Worm (Caenorhabditis elegans) whole organism, young adult: Measurements from ENCODE around the gene srg-15.

ENCODE experiments used
- B0261.1 ChIP-seq: sonication (generic microtip); optimal IDR thresholded peaks from 2 replicates; lab custom pipeline; 2016; ENCODE audit warnings: mild to moderate bottlenecking, missing genetic modification characterization, moderate library complexity, missing compliant biosample characterization
- B0336.3 ChIP-seq: fragments of 200-800 bp; sonication (Bioruptor generic); IDR thresholded peaks from 2 replicates; pipeline ENCODE4 v1.3.6; 2022; ENCODE audit warnings: missing genetic modification characterization, missing compliant biosample characterization
- D2030.7 ChIP-seq: fragments of 200-800 bp; sonication (Bioruptor generic); IDR thresholded peaks from 2 replicates; pipeline ENCODE4 v1.3.6; 2022; ENCODE audit warnings: missing genetic modification reagents, missing genetic modification characterization, missing compliant biosample characterization
- F10E7.11 ChIP-seq: sonication (generic microtip); optimal IDR thresholded peaks from 2 replicates; lab custom pipeline; 2017; ENCODE audit warnings: mild to moderate bottlenecking, missing genetic modification characterization, moderate library complexity, missing compliant biosample characterization
- F22D6.2 ChIP-seq: sonication (generic microtip); optimal IDR thresholded peaks from 2 replicates; lab custom pipeline; 2016; ENCODE audit warnings: mild to moderate bottlenecking, missing genetic modification characterization, missing compliant biosample characterization
- F23B12.7 ChIP-seq: sonication (generic microtip); optimal IDR thresholded peaks from 2 replicates; lab custom pipeline; 2017; ENCODE audit warnings: missing genetic modification characterization, mild to moderate bottlenecking, missing compliant biosample characterization, antibody characterized with exemption, moderate library complexity; ENCODE audit not compliant: insufficient read depth
- F33H1.4 ChIP-seq: fragments of 200-800 bp; sonication (Bioruptor generic); IDR thresholded peaks from 2 replicates; pipeline ENCODE4 v1.3.6; 2022; ENCODE audit warnings: missing genetic modification reagents, missing genetic modification characterization, missing compliant biosample characterization
- F37B4.10 ChIP-seq: fragments of 200-800 bp; sonication (Bioruptor generic); IDR thresholded peaks from 2 replicates; pipeline ENCODE4 v1.3.6; 2022; ENCODE audit warnings: missing genetic modification characterization, missing compliant biosample characterization
- F49E8.2 ChIP-seq: sonication (generic microtip); optimal IDR thresholded peaks from 3 replicates; lab custom pipeline; 2017; ENCODE audit warnings: missing genetic modification characterization, mild to moderate bottlenecking, missing compliant biosample characterization, antibody characterized with exemption, moderate library complexity; ENCODE audit not compliant: insufficient read depth
- K11D2.4 ChIP-seq: fragments of 200-800 bp; sonication (Bioruptor generic); IDR thresholded peaks from 2 replicates; pipeline ENCODE4 v1.3.6; 2022; ENCODE audit warnings: missing genetic modification reagents, missing genetic modification characterization, missing compliant biosample characterization
- T07F8.4 ChIP-seq: sonication (generic microtip); optimal IDR thresholded peaks from 2 replicates; lab custom pipeline; 2016; ENCODE audit warnings: mild to moderate bottlenecking, missing genetic modification characterization, moderate library complexity, missing compliant biosample characterization
- Y53F4B.3 ChIP-seq: fragments of 200-800 bp; sonication (Bioruptor generic); IDR thresholded peaks from 2 replicates; pipeline ENCODE4 v1.3.6; 2022; ENCODE audit warnings: missing genetic modification reagents, missing genetic modification characterization, missing compliant biosample characterization
- Y53G8AR.9 ChIP-seq: fragments of 200-800 bp; sonication (Bioruptor generic); conservative IDR thresholded peaks from 2 replicates; pipeline ENCODE4 v1.3.6; 2022; ENCODE audit warnings: missing genetic modification reagents, missing genetic modification characterization, missing compliant biosample characterization
- ZK185.1 ChIP-seq: sonication (generic microtip); optimal IDR thresholded peaks from 2 replicates; lab custom pipeline; 2016; ENCODE audit warnings: mild to moderate bottlenecking, missing genetic modification characterization, missing compliant biosample characterization; ENCODE audit not compliant: poor library complexity, severe bottlenecking
- akir-1 ChIP-seq: fragments of 200-800 bp; sonication (Bioruptor generic); optimal IDR thresholded peaks from 2 replicates; lab custom pipeline; 2018; ENCODE audit warnings: mild to moderate bottlenecking, missing genetic modification characterization, moderate library complexity, missing compliant biosample characterization
- attf-3 ChIP-seq: fragments of 200-800 bp; sonication (Bioruptor generic); conservative IDR thresholded peaks from 2 replicates; pipeline ENCODE4 v1.3.6; 2022; ENCODE audit warnings: missing genetic modification reagents, missing genetic modification characterization, missing compliant biosample characterization
- cebp-1 ChIP-seq, 2 experiments: fragments of 200-800 bp in 1 of 2; sonication (Bioruptor generic) in 1 of 2; sonication (generic microtip) in 1 of 2; IDR thresholded peaks in 1 of 2; optimal IDR thresholded peaks in 1 of 2; 2 replicates each; pipeline versions ENCODE4 v1.3.6 to Lab custom; 2017 to 2022; ENCODE audit warnings: missing compliant biosample characterization in 2 of 2, missing genetic modification characterization in 2 of 2, mild to moderate bottlenecking in 1 of 2, missing genetic modification reagents in 1 of 2, moderate library complexity in 1 of 2
- cebp-2 ChIP-seq: fragments of 200-800 bp; sonication (Bioruptor generic); IDR thresholded peaks from 2 replicates; pipeline ENCODE4 v1.3.6; 2022; ENCODE audit warnings: missing genetic modification characterization, missing compliant biosample characterization
- ceh-27 ChIP-seq: fragments of 200-800 bp; sonication (Bioruptor generic); optimal IDR thresholded peaks from 2 replicates; lab custom pipeline; 2018; ENCODE audit warnings: mild to moderate bottlenecking, missing genetic modification characterization, moderate library complexity, missing compliant biosample characterization
- ceh-91 ChIP-seq: fragments of 200-800 bp; sonication (Bioruptor generic); IDR thresholded peaks from 2 replicates; pipeline ENCODE4 v1.3.6; 2022; ENCODE audit warnings: missing genetic modification reagents, missing genetic modification characterization, missing compliant biosample characterization
- dpl-1 ChIP-seq: fragments of 150-350 bp; optimal IDR thresholded peaks from 2 replicates; lab custom pipeline; 2014; ENCODE audit warnings: missing biosample characterization, missing genetic modification reagents, missing genetic modification characterization
- egrh-3 ChIP-seq: fragments of 200-800 bp; sonication (Bioruptor generic); IDR thresholded peaks from 2 replicates; pipeline ENCODE4 v1.3.6; 2022; ENCODE audit warnings: missing genetic modification reagents, missing genetic modification characterization, missing compliant biosample characterization
- ekl-4 ChIP-seq: fragments of 200-800 bp; sonication (Bioruptor generic); IDR thresholded peaks from 2 replicates; pipeline ENCODE4 v1.3.6; 2022; ENCODE audit warnings: missing genetic modification reagents, missing genetic modification characterization, missing compliant biosample characterization
- him-1 ChIP-seq: sonication (generic microtip); optimal IDR thresholded peaks from 2 replicates; lab custom pipeline; 2016; ENCODE audit warnings: missing genotype, missing genetic modification reagents, missing genetic modification characterization, missing compliant biosample characterization
- hlh-26 ChIP-seq: fragments of 200-800 bp; sonication (Bioruptor generic); conservative IDR thresholded peaks from 2 replicates; pipeline ENCODE4 v1.3.6; 2022; ENCODE audit warnings: missing genetic modification reagents, missing genetic modification characterization, missing compliant biosample characterization
- hrde-1 ChIP-seq: sonication (generic microtip); optimal IDR thresholded peaks from 2 replicates; lab custom pipeline; 2016; ENCODE audit warnings: missing genetic modification characterization, mild to moderate bottlenecking, missing compliant biosample characterization, moderate library complexity, missing genotype, missing genetic modification reagents, borderline replicate concordance
- hsf-1 ChIP-seq: fragments of 200-800 bp; sonication (Bioruptor generic); IDR thresholded peaks from 2 replicates; pipeline ENCODE4 v1.3.6; 2022; ENCODE audit warnings: missing genetic modification reagents, missing genetic modification characterization, missing compliant biosample characterization
- let-607 ChIP-seq, 2 experiments: fragments of 200-800 bp in 1 of 2; sonication (Bioruptor generic) in 1 of 2; sonication (generic microtip) in 1 of 2; optimal IDR thresholded peaks; 2 replicates each; lab custom pipeline; 2016 to 2018; ENCODE audit warnings: mild to moderate bottlenecking in 2 of 2, missing compliant biosample characterization in 2 of 2, missing genetic modification characterization in 2 of 2, moderate library complexity in 2 of 2, missing genotype in 1 of 2
- lin-26 ChIP-seq: fragments of 200-800 bp; sonication (Bioruptor generic); IDR thresholded peaks from 2 replicates; pipeline ENCODE4 v1.3.6; 2022; ENCODE audit warnings: missing genetic modification reagents, missing genetic modification characterization, missing compliant biosample characterization
- lin-54 ChIP-seq: fragments of 200-800 bp; sonication (Bioruptor generic); optimal IDR thresholded peaks from 2 replicates; lab custom pipeline; 2018; ENCODE audit warnings: mild to moderate bottlenecking, missing genetic modification characterization, missing compliant biosample characterization
- madf-3 ChIP-seq: fragments of 200-800 bp; sonication (Bioruptor generic); IDR thresholded peaks from 2 replicates; pipeline ENCODE4 v1.3.6; 2022; ENCODE audit warnings: missing genetic modification reagents, missing genetic modification characterization, missing compliant biosample characterization
- madf-6 ChIP-seq: fragments of 200-800 bp; sonication (Bioruptor generic); IDR thresholded peaks from 2 replicates; pipeline ENCODE4 v1.3.6; 2022; ENCODE audit warnings: missing genetic modification reagents, missing genetic modification characterization, missing compliant biosample characterization
- mcd-1 ChIP-seq: fragments of 200-800 bp; sonication (Bioruptor generic); IDR thresholded peaks from 2 replicates; pipeline ENCODE4 v1.3.6; 2022; ENCODE audit warnings: missing genetic modification reagents, missing genetic modification characterization, missing compliant biosample characterization
- mel-28 ChIP-seq: sonication (generic microtip); optimal IDR thresholded peaks from 2 replicates; lab custom pipeline; 2016; ENCODE audit warnings: borderline replicate concordance, mild to moderate bottlenecking, missing genetic modification characterization, missing compliant biosample characterization
- mes-4 ChIP-seq: sonication (generic microtip); optimal IDR thresholded peaks from 2 replicates; lab custom pipeline; 2016; ENCODE audit warnings: missing genotype, missing genetic modification characterization, missing compliant biosample characterization
- nfya-2 ChIP-seq: fragments of 200-800 bp; sonication (Bioruptor generic); IDR thresholded peaks from 2 replicates; pipeline ENCODE4 v1.3.6; 2022; ENCODE audit warnings: missing genetic modification reagents, missing genetic modification characterization, missing compliant biosample characterization
- repo-1 ChIP-seq: sonication (generic microtip); optimal IDR thresholded peaks from 2 replicates; lab custom pipeline; 2017; ENCODE audit warnings: mild to moderate bottlenecking, missing genetic modification characterization, missing compliant biosample characterization
- rpc-1 ChIP-seq, 2 experiments: fragments of 150-350 bp in 1 of 2; sonication (generic microtip) in 1 of 2; optimal IDR thresholded peaks; 2 replicates each; lab custom pipeline; 2014 to 2018; ENCODE audit warnings: missing biosample characterization in 1 of 2, missing genetic modification characterization in 1 of 2, missing genetic modification reagents in 1 of 2, missing genotype in 1 of 2
- sdz-38 ChIP-seq: sonication (generic microtip); optimal IDR thresholded peaks from 2 replicates; lab custom pipeline; 2016; ENCODE audit warnings: missing genotype, missing genetic modification characterization, missing compliant biosample characterization
- snpc-3.4 ChIP-seq: sonication (generic microtip); optimal IDR thresholded peaks from 2 replicates; lab custom pipeline; 2017; ENCODE audit warnings: missing genetic modification characterization, mild to moderate bottlenecking, missing compliant biosample characterization, antibody characterized with exemption, moderate library complexity, missing genotype, missing genetic modification reagents
- snpc-4 ChIP-seq, 5 experiments: fragments of 150-350 bp in 1 of 5; sonication (generic microtip) in 4 of 5; optimal IDR thresholded peaks; 2 replicates each; lab custom pipeline; 2014 to 2018; ENCODE audit warnings: missing genetic modification characterization in 5 of 5, missing biosample characterization in 3 of 5, antibody characterized with exemption in 2 of 5, mild to moderate bottlenecking in 2 of 5, missing compliant biosample characterization in 2 of 5, missing genotype in 2 of 5, moderate library complexity in 2 of 5, missing genetic modification reagents in 1 of 5
- tbx-9 ChIP-seq: sonication (generic microtip); optimal IDR thresholded peaks from 2 replicates; lab custom pipeline; 2016; ENCODE audit warnings: borderline replicate concordance, missing genetic modification characterization, inconsistent platforms, missing compliant biosample characterization
- ztf-25 ChIP-seq: fragments of 200-800 bp; sonication (Bioruptor generic); IDR thresholded peaks from 2 replicates; pipeline ENCODE4 v1.3.6; 2022; ENCODE audit warnings: missing genetic modification reagents, missing genetic modification characterization, missing compliant biosample characterization
- ztf-28 ChIP-seq: fragments of 200-800 bp; sonication (Bioruptor generic); IDR thresholded peaks from 2 replicates; pipeline ENCODE4 v1.3.6; 2022; ENCODE audit warnings: missing genetic modification reagents, missing genetic modification characterization, missing compliant biosample characterization

srg-15 gene

ce11 chrII:8742006-8742847, 32.0 kb upstream of the srg-15 start:
- TF ChIP-seq ceh-91 (no peak), F37B4.10 (GFP tag; lab: Robert Waterston, UW) (no peak), nfya-2 (GFP tag; lab: Robert Waterston, UW) (no peak), mel-28 (tag; lab: Kevin White, UChicago) (no peak), akir-1 (GFP tag; lab: Kevin White, UChicago) (no peak), madf-3 (GFP tag; lab: Robert Waterston, UW) (0 out of 2 replicates have a peak, but pooled peaks have one; percentile 21), dpl-1 (no peak), ceh-27 (GFP tag; lab: Kevin White, UChicago) (no peak), hlh-26 (GFP tag; lab: Robert Waterston, UW) (no peak), F23B12.7 (no peak), ztf-28 (GFP tag; lab: Robert Waterston, UW) (no peak), ztf-25 (GFP tag; lab: Robert Waterston, UW) (no peak), T07F8.4 (tag; lab: Kevin White, UChicago) (no peak), F49E8.2 (tag; lab: Kevin White, UChicago) (no peak), mcd-1 (GFP tag; lab: Robert Waterston, UW) (0 out of 2 replicates have a peak, but pooled peaks have one; percentile 21), lin-54 (GFP tag; lab: Kevin White, UChicago) (no peak), Y53F4B.3 (GFP tag; lab: Robert Waterston, UW) (no peak), him-1 (tag; lab: Kevin White, UChicago) (no peak), hsf-1 (0 out of 2 replicates have a peak, but pooled peaks have one; percentile 44), F22D6.2 (peak; percentile 45), Y53G8AR.9 (GFP tag; lab: Robert Waterston, UW) (no peak), let-607 (tag; optimal IDR thresholded peaks at IDR 0.05; lab: Kevin White, UChicago) (peak in 1 of 2 experiments; percentile 22), ZK185.1 (tag; lab: Kevin White, UChicago) (no peak), egrh-3 (no peak), cebp-2 (GFP tag; lab: Robert Waterston, UW) (no peak), ekl-4 (GFP tag; lab: Robert Waterston, UW) (0 out of 2 replicates have a peak, but pooled peaks have one; percentile 19), tbx-9 (tag; lab: Kevin White, UChicago) (no peak), mes-4 (tag; lab: Kevin White, UChicago) (no peak), D2030.7 (GFP tag; lab: Robert Waterston, UW) (no peak), B0261.1 (tag; lab: Kevin White, UChicago) (no peak), hrde-1 (no peak), B0336.3 (GFP tag; lab: Robert Waterston, UW) (peak; percentile 62), sdz-38 (no peak), madf-6 (GFP tag; lab: Robert Waterston, UW) (no peak), F10E7.11 (tag; lab: Kevin White, UChicago) (no peak), repo-1 (tag; lab: Kevin White, UChicago) (no peak), F33H1.4 (GFP tag; lab: Robert Waterston, UW) (no peak), snpc-4 (GFP tag; optimal IDR thresholded peaks at IDR 0.05; lab: Kevin White, UChicago) (no peak), snpc-4 (tag; optimal IDR thresholded peaks at IDR 0.05; lab: Kevin White, UChicago) (no peak), attf-3 (no peak), cebp-1 (GFP tag; IDR thresholded peaks at IDR 0.05; lab: Robert Waterston, UW) (0 out of 2 replicates have a peak, but pooled peaks have one; percentile 14), cebp-1 (tag; optimal IDR thresholded peaks at IDR 0.05; lab: Kevin White, UChicago) (peak; percentile 41), K11D2.4 (GFP tag; lab: Robert Waterston, UW) (peak; percentile 67), rpc-1 (optimal IDR thresholded peaks at IDR 0.05; lab: Kevin White, UChicago) (no peak), rpc-1 (tag; optimal IDR thresholded peaks at IDR 0.05; lab: Kevin White, UChicago) (no peak), snpc-3.4 (no peak), lin-26 (GFP tag; lab: Robert Waterston, UW) (peak; percentile 75)
